Fruit fly (Drosophila melanogaster): Measurements from ENCODE around the gene CG13728.

Gene CG13728

DNA sequence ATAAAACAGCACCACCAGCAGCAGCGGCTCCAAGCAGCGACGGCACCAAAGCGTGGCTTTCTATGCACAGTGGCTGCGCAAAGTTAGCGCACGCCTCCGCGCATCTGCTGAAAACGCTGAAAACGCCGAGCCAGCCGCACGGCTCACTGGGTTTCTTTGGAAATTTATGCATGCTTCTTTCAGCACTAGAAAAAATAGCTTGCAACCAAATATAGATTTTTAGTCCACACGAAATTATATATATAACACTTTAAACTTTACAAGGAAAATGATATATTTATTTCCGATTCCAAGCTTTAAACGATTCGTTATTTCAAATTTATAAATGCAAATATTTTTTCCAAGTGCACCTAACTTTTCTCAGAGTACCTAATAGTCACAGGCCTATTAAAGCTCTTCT is 22.1 kb upstream of the CG13728 start (continued):
- TF ChIP-seq CG6765 (GFP tag; optimal IDR thresholded peaks at IDR 0.05) = no peak
- TF ChIP-seq Asciz (GFP tag; optimal IDR thresholded peaks at IDR 0.05) = peak; percentile 33
- peak; percentile 55 for TF ChIP-seq PHDP (tag; optimal IDR thresholded peaks at IDR 0.05)
- no peak for TF ChIP-seq lbe (GFP tag; optimal IDR thresholded peaks at IDR 0.05)
- peak; percentile 42; the same call in 1 of the 2 replicates for TF ChIP-seq H2.0 (GFP tag; IDR thresholded peaks at IDR 0.05)
- peak; percentile 32; the same call in 1 of the 2 replicates for TF ChIP-seq esg (GFP tag; conservative IDR thresholded peaks at IDR 0.05)
- no peak for TF ChIP-seq knrl (GFP tag; IDR thresholded peaks at IDR 0.05; ENCODE audit: partially characterized antibody)
- no peak for TF ChIP-seq CG4328 (GFP tag; optimal IDR thresholded peaks at IDR 0.05)
- TF ChIP-seq CG7839 (tag; optimal IDR thresholded peaks at IDR 0.05) = peak; percentile 58
- TF ChIP-seq trem (tag; optimal IDR thresholded peaks at IDR 0.05) = peak; percentile 2
- no peak for TF ChIP-seq Doc3 (GFP tag; IDR thresholded peaks at IDR 0.05; ENCODE audit: partially characterized antibody)
- peak; percentile 31 for TF ChIP-seq CG4424 (GFP tag; optimal IDR thresholded peaks at IDR 0.05)
- TF ChIP-seq CG11456 (GFP tag; IDR thresholded peaks at IDR 0.05) = 0 out of 3 replicates have a peak, but pooled peaks have one; percentile 19
- TF ChIP-seq CG15514 (GFP tag; optimal IDR thresholded peaks at IDR 0.05) = no peak
- TF ChIP-seq CG2202 (tag; optimal IDR thresholded peaks at IDR 0.05) = peak; percentile 27
- TF ChIP-seq zen2 (GFP tag; IDR thresholded peaks at IDR 0.05; ENCODE audit: partially characterized antibody) = no peak
- peak; percentile 14 for TF ChIP-seq CG33557 (GFP tag; optimal IDR thresholded peaks at IDR 0.05)
- no peak for TF ChIP-seq H15 (GFP tag; IDR thresholded peaks at IDR 0.05)
- peak; percentile 54 for TF ChIP-seq CG15269 (tag; optimal IDR thresholded peaks at IDR 0.05)
- TF ChIP-seq cwo (GFP tag; optimal IDR thresholded peaks at IDR 0.05) = no peak
- TF ChIP-seq Nf-YB (GFP tag; optimal IDR thresholded peaks at IDR 0.05) = no peak
- TF ChIP-seq nerfin-2 (GFP tag; IDR thresholded peaks at IDR 0.05; ENCODE audit: partially characterized antibody) = no peak

DNA sequence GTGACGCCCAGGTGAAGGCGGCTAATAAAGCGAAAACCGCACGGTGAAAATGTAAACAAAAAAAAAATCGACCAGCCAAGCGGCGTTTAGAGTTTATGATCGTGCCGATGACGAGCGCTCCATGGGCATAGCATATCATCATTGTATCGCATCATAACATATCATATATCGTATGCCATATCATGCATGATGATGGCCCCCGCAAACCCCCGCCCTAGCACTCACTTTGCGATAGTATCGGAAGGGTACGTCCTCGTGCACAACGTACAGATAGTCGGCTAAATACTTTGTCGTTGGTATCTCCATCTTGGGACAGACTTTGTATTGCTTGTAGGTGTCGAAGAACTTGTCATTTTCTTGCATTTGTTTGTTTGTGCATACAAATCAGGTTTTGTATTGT is 20.7 kb upstream of the CG13728 start:
- TF ChIP-seq CG1529 (GFP tag; optimal IDR thresholded peaks at IDR 0.05) (no peak), Xbp1 (GFP tag; optimal IDR thresholded peaks at IDR 0.05) (no peak), HLH4C (GFP tag; IDR thresholded peaks at IDR 0.05; ENCODE audit: partially characterized antibody) (peak; percentile 33; the same call in 1 of the 3 replicates), amos (GFP tag; IDR thresholded peaks at IDR 0.05; ENCODE audit: partially characterized antibody) (peak; percentile 43; the same call in 1 of the 2 replicates), Dll (GFP tag; IDR thresholded peaks at IDR 0.05; ENCODE audit: partially characterized antibody) (peak; percentile 54; the same call in 1 of the 4 replicates), Dek (tag; optimal IDR thresholded peaks at IDR 0.05) (no peak), CG4328 (GFP tag; optimal IDR thresholded peaks at IDR 0.05) (no peak), CG12942 (GFP tag; optimal IDR thresholded peaks at IDR 0.05) (no peak), Scr (GFP tag; IDR thresholded peaks at IDR 0.05; ENCODE audit: partially characterized antibody) (peak; percentile 54), hb (GFP tag; IDR thresholded peaks at IDR 0.05; ENCODE audit: partially characterized antibody) (0 out of 3 replicates have a peak, but pooled peaks have one; percentile 48), zfh2 (GFP tag; optimal IDR thresholded peaks at IDR 0.05) (no peak), sisA (GFP tag; IDR thresholded peaks at IDR 0.05) (no peak), grau (tag; optimal IDR thresholded peaks at IDR 0.05) (no peak), chinmo (GFP tag; IDR thresholded peaks at IDR 0.05; ENCODE audit: partially characterized antibody) (0 out of 4 replicates have a peak, but pooled peaks have one; percentile 47), BEAF-32 (GFP tag; optimal IDR thresholded peaks at IDR 0.05) (peak; percentile 35), CG6791 (GFP tag; IDR thresholded peaks at IDR 0.05; ENCODE audit: partially characterized antibody) (0 out of 3 replicates have a peak, but pooled peaks have one; percentile 56), crol (GFP tag; IDR thresholded peaks at IDR 0.05) (peak; percentile 55), CG13287 (GFP tag; IDR thresholded peaks at IDR 0.05; ENCODE audit: partially characterized antibody) (peak; percentile 37; the same call in 1 of the 2 replicates), CG9876 (GFP tag; optimal IDR thresholded peaks at IDR 0.05) (no peak), CG15011 (GFP tag; optimal IDR thresholded peaks at IDR 0.05) (no peak), unc-4 (GFP tag; IDR thresholded peaks at IDR 0.05; ENCODE audit: partially characterized antibody) (0 out of 2 replicates have a peak, but pooled peaks have one; percentile 35), salm (tag; optimal IDR thresholded peaks at IDR 0.05) (no peak), HmgD (GFP tag; optimal IDR thresholded peaks at IDR 0.05) (no peak), CG2199 (GFP tag; IDR thresholded peaks at IDR 0.05) (0 out of 3 replicates have a peak, but pooled peaks have one; percentile 44)

Data from whole organism, embryonic.